Fruit fly (Drosophila melanogaster) whole organism, embryonic: ENCODE data around the gene Polr3A.

Source experiments
- ATbp ChIP-seq: fragments of 200-800 bp; sonication (Bioruptor generic); optimal IDR thresholded peaks from 2 replicates; lab custom pipeline; 2017; ENCODE audit warnings: missing biosample characterization, mild to moderate bottlenecking, missing genetic modification characterization, missing genetic modification reagents
- Abd-B ChIP-seq: fragments of 200-800 bp; sonication (Bioruptor generic); optimal IDR thresholded peaks from 2 replicates; lab custom pipeline; 2018; ENCODE audit warnings: missing biosample characterization, mild to moderate bottlenecking, missing genetic modification characterization, moderate library complexity
- CG10147 ChIP-seq: fragments of 200-800 bp; sonication (Bioruptor generic); optimal IDR thresholded peaks from 2 replicates; lab custom pipeline; 2019; ENCODE audit warnings: missing biosample characterization, mild to moderate bottlenecking, missing genetic modification characterization, moderate library complexity
- CG10209 ChIP-seq: fragments of 200-800 bp; sonication (Bioruptor generic); optimal IDR thresholded peaks from 3 replicates; lab custom pipeline; 2017; ENCODE audit warnings: missing biosample characterization, mild to moderate bottlenecking, missing genetic modification characterization, missing genetic modification reagents
- CG10267 ChIP-seq: fragments of 200-800 bp; sonication (Bioruptor generic); optimal IDR thresholded peaks from 2 replicates; lab custom pipeline; 2018; ENCODE audit warnings: missing biosample characterization, mild to moderate bottlenecking, missing genetic modification characterization, moderate library complexity
- CG10565 ChIP-seq: fragments of 200-800 bp; sonication (Bioruptor generic); optimal IDR thresholded peaks from 3 replicates; lab custom pipeline; 2016; ENCODE audit warnings: missing biosample characterization, mild to moderate bottlenecking, missing genetic modification characterization
- CG12769 ChIP-seq: fragments of 200-800 bp; sonication (Bioruptor generic); optimal IDR thresholded peaks from 2 replicates; lab custom pipeline; 2019; ENCODE audit warnings: missing biosample characterization, mild to moderate bottlenecking, missing genetic modification characterization, moderate library complexity
- CG13424 ChIP-seq: fragments of 200-800 bp; sonication (Bioruptor generic); optimal IDR thresholded peaks from 2 replicates; lab custom pipeline; 2019; ENCODE audit warnings: missing biosample characterization, mild to moderate bottlenecking, missing genetic modification characterization, moderate library complexity
- CG13624 ChIP-seq: fragments of 200-800 bp; sonication (Bioruptor generic); optimal IDR thresholded peaks from 2 replicates; lab custom pipeline; 2016; ENCODE audit warnings: missing biosample characterization, missing genetic modification characterization
- CG14965 ChIP-seq: fragments of 200-800 bp; sonication (Bioruptor generic); optimal IDR thresholded peaks from 2 replicates; lab custom pipeline; 2016; ENCODE audit warnings: missing biosample characterization, missing genetic modification characterization, borderline replicate concordance
- CG31388 ChIP-seq: fragments of 200-800 bp; sonication (Bioruptor generic); optimal IDR thresholded peaks from 2 replicates; lab custom pipeline; 2016; ENCODE audit warnings: missing biosample characterization, missing genetic modification characterization
- CG34422 ChIP-seq: fragments of 200-800 bp; sonication (Bioruptor generic); IDR thresholded peaks from 3 replicates; pipeline ENCODE4 v1.3.6; 2022; ENCODE audit warnings: missing biosample characterization, missing genetic modification characterization
- CG3726 ChIP-seq: fragments of 200-800 bp; sonication (Bioruptor generic); IDR thresholded peaks from 3 replicates; pipeline ENCODE4, ENCODE4 v1.3.6; 2022; ENCODE audit warnings: missing biosample characterization, missing genetic modification characterization
- CG43689 ChIP-seq: fragments of 200-800 bp; sonication (Bioruptor generic); IDR thresholded peaks from 2 replicates; pipeline ENCODE4 v1.3.6; 2022; ENCODE audit warnings: missing biosample characterization, missing genetic modification characterization
- CG4820 ChIP-seq: fragments of 200-800 bp; sonication (Bioruptor generic); optimal IDR thresholded peaks from 3 replicates; lab custom pipeline; 2016; ENCODE audit warnings: missing biosample characterization, missing genetic modification characterization
- CG5953 ChIP-seq: fragments of 200-800 bp; sonication (Bioruptor generic); IDR thresholded peaks from 2 replicates; pipeline ENCODE4 v1.3.6; 2022; ENCODE audit warnings: missing biosample characterization, missing genetic modification characterization
- CG8478 ChIP-seq: fragments of >200 bp; optimal IDR thresholded peaks from 2 replicates; lab custom pipeline; 2018
- CG9215 ChIP-seq: fragments of 200-800 bp; sonication (Bioruptor generic); IDR thresholded peaks from 2 replicates; pipeline ENCODE4 v1.3.6; 2022; ENCODE audit warnings: missing biosample characterization, missing genetic modification characterization
- CHES-1-like ChIP-seq: fragments of 200-800 bp; sonication (Bioruptor generic); optimal IDR thresholded peaks from 2 replicates; lab custom pipeline; 2016; ENCODE audit warnings: missing biosample characterization, missing genetic modification characterization
- Dbx ChIP-seq: fragments of 200-800 bp; sonication (Bioruptor generic); IDR thresholded peaks from 3 replicates; pipeline ENCODE4 v1.3.6; 2022; ENCODE audit warnings: missing biosample characterization, missing genetic modification characterization
- Drgx ChIP-seq: fragments of 200-800 bp; sonication (Bioruptor generic); IDR thresholded peaks from 2 replicates; pipeline ENCODE4 v1.3.6; 2022; ENCODE audit warnings: missing biosample characterization, missing genetic modification characterization
- E2f2 ChIP-seq: fragments of 200-800 bp; sonication (Bioruptor generic); IDR thresholded peaks from 2 replicates; pipeline ENCODE4 v1.3.6; 2022; ENCODE audit warnings: missing biosample characterization, missing genetic modification characterization
- Ets65A ChIP-seq: fragments of 200-800 bp; sonication (Bioruptor generic); peaks from one replicate; lab custom pipeline; 2016; ENCODE audit warnings: missing biosample characterization, missing genetic modification characterization
- Fer2 ChIP-seq: fragments of 200-800 bp; sonication (Bioruptor generic); optimal IDR thresholded peaks from 2 replicates; lab custom pipeline; 2018; ENCODE audit warnings: missing biosample characterization, mild to moderate bottlenecking, missing genetic modification characterization, moderate library complexity
- Gsc ChIP-seq: fragments of 200-800 bp; sonication (Bioruptor generic); IDR thresholded peaks from 2 replicates; pipeline ENCODE4 v1.3.6; 2022; ENCODE audit warnings: missing biosample characterization, missing genetic modification characterization
- HLHmδ ChIP-seq: fragments of 200-800 bp; sonication (Bioruptor generic); optimal IDR thresholded peaks from 2 replicates; lab custom pipeline; 2018; ENCODE audit warnings: missing biosample characterization, mild to moderate bottlenecking, missing genetic modification characterization, moderate library complexity
- MBD-R2 ChIP-seq: fragments of 200-800 bp; sonication (Bioruptor generic); IDR thresholded peaks from 2 replicates; pipeline ENCODE4 v1.3.6; 2022; ENCODE audit warnings: missing biosample characterization, missing genetic modification characterization
- Mad ChIP-seq: fragments of 200-800 bp; sonication (Bioruptor generic); optimal IDR thresholded peaks from 2 replicates; lab custom pipeline; 2016; ENCODE audit warnings: missing biosample characterization, missing genetic modification characterization
- Mrtf ChIP-seq: fragments of 200-800 bp; sonication (Bioruptor generic); IDR thresholded peaks from 3 replicates; pipeline ENCODE4 v1.3.6; 2022; ENCODE audit warnings: missing biosample characterization, missing genetic modification characterization
- Myb ChIP-seq: fragments of 200-800 bp; sonication (Bioruptor generic); optimal IDR thresholded peaks from 2 replicates; lab custom pipeline; 2016; ENCODE audit warnings: missing biosample characterization, missing genetic modification characterization
- PHDP ChIP-seq: fragments of 200-800 bp; sonication (Bioruptor generic); optimal IDR thresholded peaks from 3 replicates; lab custom pipeline; 2018; ENCODE audit warnings: missing biosample characterization, mild to moderate bottlenecking, missing genetic modification characterization, moderate library complexity
- Side ChIP-seq: fragments of 200-800 bp; sonication (Bioruptor generic); optimal IDR thresholded peaks from 2 replicates; lab custom pipeline; 2016; ENCODE audit warnings: missing biosample characterization, missing genetic modification characterization
- ato ChIP-seq: fragments of 200-800 bp; sonication (Bioruptor generic); IDR thresholded peaks from 2 replicates; pipeline ENCODE4 v1.3.6; 2022; ENCODE audit warnings: missing biosample characterization, missing genetic modification characterization; ENCODE audit not compliant: partially characterized antibody
- cas ChIP-seq: fragments of 200-800 bp; sonication (Bioruptor generic); IDR thresholded peaks from 2 replicates; pipeline ENCODE4 v1.3.6; 2022; ENCODE audit warnings: missing biosample characterization, missing genetic modification characterization
- chif ChIP-seq, 2 experiments: fragments of 200-800 bp; sonication (Bioruptor generic); optimal IDR thresholded peaks; 3 replicates each; lab custom pipeline; 2016; ENCODE audit warnings: missing biosample characterization in 2 of 2, missing genetic modification characterization in 2 of 2
- crol ChIP-seq: fragments of 200-800 bp; sonication (Bioruptor generic); IDR thresholded peaks from 2 replicates; pipeline ENCODE4 v1.3.6; 2022; ENCODE audit warnings: missing biosample characterization, missing genetic modification characterization
- crp ChIP-seq, 2 experiments: fragments of 200-800 bp; sonication (Bioruptor generic); optimal IDR thresholded peaks; 2 replicates in 1 of 2; 3 replicates in 1 of 2; lab custom pipeline; 2017; ENCODE audit warnings: missing biosample characterization in 2 of 2, missing genetic modification characterization in 2 of 2, mild to moderate bottlenecking in 1 of 2, moderate library complexity in 1 of 2
- dati ChIP-seq: fragments of 200-800 bp; sonication (Bioruptor generic); IDR thresholded peaks from 2 replicates; pipeline ENCODE4 v1.3.6; 2022; ENCODE audit warnings: missing biosample characterization, missing genetic modification characterization
- eyg ChIP-seq: fragments of 200-800 bp; sonication (Bioruptor generic); optimal IDR thresholded peaks from 3 replicates; lab custom pipeline; 2016; ENCODE audit warnings: missing biosample characterization, missing genetic modification characterization
- grau ChIP-seq: fragments of 200-800 bp; optimal IDR thresholded peaks from 3 replicates; lab custom pipeline; 2019; ENCODE audit warnings: missing biosample characterization, mild to moderate bottlenecking, missing genetic modification characterization, moderate library complexity
- kay ChIP-seq: fragments of 200-800 bp; sonication (Bioruptor generic); optimal IDR thresholded peaks from 2 replicates; lab custom pipeline; 2016; ENCODE audit warnings: missing biosample characterization, missing genetic modification characterization
- klu ChIP-seq: fragments of 200-800 bp; sonication (Bioruptor generic); IDR thresholded peaks from 2 replicates; pipeline ENCODE4 v1.3.6; 2022; ENCODE audit warnings: missing biosample characterization, missing genetic modification characterization
- lilli ChIP-seq: fragments of 200-800 bp; sonication (Bioruptor generic); optimal IDR thresholded peaks from 3 replicates; lab custom pipeline; 2016; ENCODE audit warnings: missing biosample characterization, missing genetic modification characterization
- nau ChIP-seq: fragments of 200-800 bp; sonication (Bioruptor generic); optimal IDR thresholded peaks from 3 replicates; lab custom pipeline; 2017; ENCODE audit warnings: missing biosample characterization, mild to moderate bottlenecking, missing genetic modification characterization, missing genetic modification reagents
- peb ChIP-seq: fragments of 200-800 bp; sonication (Bioruptor generic); IDR thresholded peaks from 2 replicates; pipeline ENCODE4 v1.3.6; 2022; ENCODE audit warnings: missing biosample characterization, missing genetic modification characterization
- phol ChIP-seq: fragments of 200-800 bp; sonication (Bioruptor generic); optimal IDR thresholded peaks from 3 replicates; lab custom pipeline; 2018; ENCODE audit warnings: missing biosample characterization, mild to moderate bottlenecking, missing genetic modification characterization, moderate library complexity
- ranshi ChIP-seq: fragments of 200-800 bp; sonication (Bioruptor generic); IDR thresholded peaks from 2 replicates; pipeline ENCODE4 v1.3.6; 2022; ENCODE audit warnings: missing biosample characterization, missing genetic modification characterization
- scrt ChIP-seq: fragments of 200-800 bp; sonication (Bioruptor generic); optimal IDR thresholded peaks from 2 replicates; lab custom pipeline; 2018; ENCODE audit warnings: missing biosample characterization, mild to moderate bottlenecking, missing genetic modification characterization, moderate library complexity
- so ChIP-seq: fragments of 200-800 bp; sonication (Bioruptor generic); IDR thresholded peaks from 3 replicates; pipeline ENCODE4 v1.3.6; 2022; ENCODE audit warnings: missing biosample characterization, missing genetic modification characterization
- sr ChIP-seq: fragments of 200-800 bp; sonication (Bioruptor generic); IDR thresholded peaks from 3 replicates; pipeline ENCODE4 v1.3.6; 2022; ENCODE audit warnings: missing biosample characterization, missing genetic modification characterization
- unc-4 ChIP-seq: fragments of 200-800 bp; sonication (Bioruptor generic); IDR thresholded peaks from 2 replicates; pipeline ENCODE4 v1.3.6; 2022; ENCODE audit warnings: missing biosample characterization, missing genetic modification characterization; ENCODE audit not compliant: partially characterized antibody

Polr3A gene

DNA sequence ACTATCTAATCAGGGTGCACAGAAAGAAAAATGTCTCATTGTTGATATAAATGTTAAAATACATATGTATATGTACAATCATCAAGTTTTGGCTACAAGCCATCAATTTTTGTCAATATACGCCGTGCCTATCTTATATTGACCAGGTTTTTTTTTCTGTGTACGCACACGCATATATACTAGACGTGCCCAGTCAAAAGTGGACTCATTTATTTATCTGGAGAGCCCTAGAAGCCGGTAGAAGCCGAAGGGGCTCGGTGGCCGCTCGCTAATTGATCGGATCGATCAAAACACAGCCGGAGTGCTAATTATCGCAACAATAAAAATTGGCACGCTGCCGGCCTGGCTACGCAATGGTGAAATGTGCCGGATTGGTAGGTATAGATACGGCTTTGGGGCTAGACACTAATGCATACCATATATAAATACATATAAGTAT is 22.4 kb upstream of the Polr3A start (continued):
- TF ChIP-seq CG10267 (tag; lab: Kevin White, UChicago) (peak; percentile 40), ATbp (peak; percentile 64), Mad (GFP tag; lab: Kevin White, UChicago) (peak; percentile 52), CG10147 (GFP tag; lab: Kevin White, UChicago) (peak; percentile 70), kay (GFP tag; lab: Kevin White, UChicago) (peak; percentile 68), CG8478 (no peak), CG5953 (no peak), CHES-1-like (peak; percentile 50), Drgx (GFP tag; lab: Robert Waterston, UW) (peak; percentile 46), nau (GFP tag; lab: Kevin White, UChicago) (no peak), CG43689 (peak; percentile 59), Ets65A (GFP tag; lab: Kevin White, UChicago) (peak; percentile 60), crp (GFP tag; optimal IDR thresholded peaks at IDR 0.05; lab: Kevin White, UChicago) (peak in 1 of 2 experiments; percentile 21), CG12769 (peak; percentile 87), klu (GFP tag; lab: Robert Waterston, UW) (peak; percentile 33; the same call in 1 of the 2 replicates), grau (tag; lab: Kevin White, UChicago) (peak; percentile 78), Mrtf (GFP tag; lab: Robert Waterston, UW) (peak; percentile 61; the same call in 1 of the 3 replicates), phol (tag; lab: Kevin White, UChicago) (peak; percentile 52), CG3726 (GFP tag; lab: Robert Waterston, UW) (0 out of 3 replicates have a peak, but pooled peaks have one; percentile 13), unc-4 (GFP tag; lab: Robert Waterston, UW) (no peak), CG34422 (GFP tag; lab: Robert Waterston, UW) (peak; percentile 57; the same call in 1 of the 3 replicates), scrt (GFP tag; lab: Kevin White, UChicago) (peak; percentile 74), MBD-R2 (peak; percentile 60; the same call in 1 of the 2 replicates), dati (GFP tag; lab: Robert Waterston, UW) (peak; percentile 31; the same call in 1 of the 2 replicates), E2f2 (GFP tag; lab: Robert Waterston, UW) (peak; percentile 36; the same call in 1 of the 2 replicates), Side (GFP tag; lab: Kevin White, UChicago) (peak; percentile 39), CG10209 (GFP tag; lab: Kevin White, UChicago) (peak; percentile 70), ato (no peak), CG9215 (GFP tag; lab: Robert Waterston, UW) (peak; percentile 71), CG14965 (GFP tag; lab: Kevin White, UChicago) (no peak), cas (GFP tag; lab: Robert Waterston, UW) (peak; percentile 73), sr (GFP tag; lab: Robert Waterston, UW) (no peak), Fer2 (tag; lab: Kevin White, UChicago) (peak; percentile 54), CG4820 (GFP tag; lab: Kevin White, UChicago) (peak; percentile 21), PHDP (peak; percentile 77), Myb (GFP tag; lab: Kevin White, UChicago) (peak; percentile 16), Gsc (GFP tag; lab: Robert Waterston, UW) (0 out of 2 replicates have a peak, but pooled peaks have one; percentile 30), CG13424 (tag; lab: Kevin White, UChicago) (peak; percentile 77), eyg (GFP tag; lab: Kevin White, UChicago) (no peak), peb (no peak), CG13624 (GFP tag; lab: Kevin White, UChicago) (peak; percentile 40), chif (GFP tag; optimal IDR thresholded peaks at IDR 0.05; lab: Kevin White, UChicago) (peak in 1 of 2 experiments; percentile 40), Abd-B (peak; percentile 12), crol (no peak), so (GFP tag; lab: Robert Waterston, UW) (0 out of 3 replicates have a peak, but pooled peaks have one; percentile 31), CG10565 (GFP tag; lab: Kevin White, UChicago) (no peak), CG31388 (no peak), HLHmδ (GFP tag; lab: Kevin White, UChicago) (no peak), Dbx (GFP tag; lab: Robert Waterston, UW) (peak; percentile 88), ranshi (GFP tag; lab: Robert Waterston, UW) (peak; percentile 78), lilli (GFP tag; lab: Kevin White, UChicago) (peak; percentile 85)
